Worm (Caenorhabditis elegans): ENCODE measurements around the gene str-204.

ce11 chrV:7110370-7110769 lies 49.1 kb upstream of the str-204 start:
- TF ChIP-seq tbx-2 (tag; optimal IDR thresholded peaks at IDR 0.05) (no peak), che-1 (tag; optimal IDR thresholded peaks at IDR 0.05) (no peak), mec-3 (tag; optimal IDR thresholded peaks at IDR 0.05; ENCODE audit: borderline replicate concordance) (no peak), hlh-6 (tag; optimal IDR thresholded peaks at IDR 0.05) (no peak), dve-1 (tag; optimal IDR thresholded peaks at IDR 0.05) (no peak), elt-2 (tag; optimal IDR thresholded peaks at IDR 0.05) (no peak), ceh-9 (tag; optimal IDR thresholded peaks at IDR 0.05) (no peak)

All from whole organism, late embryonic.